Fruit fly (Drosophila melanogaster): ENCODE results near the gene Gba1a.

Gene Gba1a

dm6 chr3R:23734573-23735404 lies 34.4 kb downstream of the Gba1a start:
- TF ChIP-seq CG4496 (GFP tag; IDR thresholded peaks at IDR 0.05) (peak; percentile 79; the same call in 2 of the 3 replicates), CG15710 (tag; optimal IDR thresholded peaks at IDR 0.05) (no peak), fd96Ca (GFP tag; IDR thresholded peaks at IDR 0.05) (peak; percentile 54; the same call in 2 of the 3 replicates), CG10348 (GFP tag; IDR thresholded peaks at IDR 0.05) (no peak), Ets98B (GFP tag; IDR thresholded peaks at IDR 0.05) (peak; percentile 77), gl (tag; optimal IDR thresholded peaks at IDR 0.05) (no peak), Snoo (tag; optimal IDR thresholded peaks at IDR 0.05) (no peak), CG34367 (tag; optimal IDR thresholded peaks at IDR 0.05) (no peak), Pif1A (GFP tag; optimal IDR thresholded peaks at IDR 0.05) (peak; percentile 21), Pif1B (GFP tag; optimal IDR thresholded peaks at IDR 0.05) (peak; percentile 35), CG8301 (tag; optimal IDR thresholded peaks at IDR 0.05) (peak; percentile 6), CG32121 (GFP tag; IDR thresholded peaks at IDR 0.05) (no peak; the same call in 1 of the 2 replicates), CG12605 (GFP tag; IDR thresholded peaks at IDR 0.05) (peak; percentile 22; the same call in 1 of the 2 replicates), CG8159 (tag; optimal IDR thresholded peaks at IDR 0.05) (no peak), rn (GFP tag; IDR thresholded peaks at IDR 0.05) (no peak), CG17806 (tag; optimal IDR thresholded peaks at IDR 0.05) (no peak), EcR (GFP tag; optimal IDR thresholded peaks at IDR 0.05) (no peak), D1 (tag; optimal IDR thresholded peaks at IDR 0.05) (no peak), CG9948 (tag; optimal IDR thresholded peaks at IDR 0.05) (no peak), CG14655 (GFP tag; optimal IDR thresholded peaks at IDR 0.05) (no peak), CG13204 (GFP tag; optimal IDR thresholded peaks at IDR 0.05) (no peak)

dm6 chr3R:23735648-23736047 lies 35.2 kb downstream of the Gba1a start:
- TF ChIP-seq CG34367 (tag; optimal IDR thresholded peaks at IDR 0.05), result no peak
- TF ChIP-seq CG32121 (GFP tag; IDR thresholded peaks at IDR 0.05), result no peak
- TF ChIP-seq Ets98B (GFP tag; IDR thresholded peaks at IDR 0.05), result no peak
- no peak for TF ChIP-seq rn (GFP tag; IDR thresholded peaks at IDR 0.05)
- TF ChIP-seq CG10348 (GFP tag; IDR thresholded peaks at IDR 0.05), result no peak
- TF ChIP-seq fd96Ca (GFP tag; IDR thresholded peaks at IDR 0.05), result 0 out of 3 replicates have a peak, but pooled peaks have one; percentile 24
- no peak for TF ChIP-seq CG4496 (GFP tag; IDR thresholded peaks at IDR 0.05)

dm6 chr3R:23736365-23736764 lies 35.9 kb downstream of the Gba1a start:
- TF ChIP-seq CG8159 (tag; optimal IDR thresholded peaks at IDR 0.05) (no peak), Ets98B (GFP tag; IDR thresholded peaks at IDR 0.05) (no peak), Snoo (tag; optimal IDR thresholded peaks at IDR 0.05) (no peak)

- no peak for TF ChIP-seq gl (tag; optimal IDR thresholded peaks at IDR 0.05)
- TF ChIP-seq CG10348 (GFP tag; IDR thresholded peaks at IDR 0.05), result no peak
- TF ChIP-seq rn (GFP tag; IDR thresholded peaks at IDR 0.05), result no peak
- TF ChIP-seq CG32121 (GFP tag; IDR thresholded peaks at IDR 0.05), result no peak
- TF ChIP-seq CG9948 (tag; optimal IDR thresholded peaks at IDR 0.05), result peak; percentile 20
- no peak for TF ChIP-seq CG4496 (GFP tag; IDR thresholded peaks at IDR 0.05)
- no peak for TF ChIP-seq Snoo (tag; optimal IDR thresholded peaks at IDR 0.05)
- no peak for TF ChIP-seq D1 (tag; optimal IDR thresholded peaks at IDR 0.05)
- peak; percentile 66 for TF ChIP-seq CG14655 (GFP tag; optimal IDR thresholded peaks at IDR 0.05)
- TF ChIP-seq fd96Ca (GFP tag; IDR thresholded peaks at IDR 0.05), result no peak
- peak; percentile 65 for TF ChIP-seq CG8301 (tag; optimal IDR thresholded peaks at IDR 0.05)
- TF ChIP-seq Pif1A (GFP tag; optimal IDR thresholded peaks at IDR 0.05), result peak; percentile 51
- TF ChIP-seq Ets98B (GFP tag; IDR thresholded peaks at IDR 0.05), result no peak
- TF ChIP-seq CG17806 (tag; optimal IDR thresholded peaks at IDR 0.05), result peak; percentile 18
- TF ChIP-seq CG34367 (tag; optimal IDR thresholded peaks at IDR 0.05), result peak; percentile 17
- no peak for TF ChIP-seq CG13204 (GFP tag; optimal IDR thresholded peaks at IDR 0.05)
- TF ChIP-seq CG8159 (tag; optimal IDR thresholded peaks at IDR 0.05), result peak; percentile 42
- no peak for TF ChIP-seq Pif1B (GFP tag; optimal IDR thresholded peaks at IDR 0.05)
- TF ChIP-seq EcR (GFP tag; optimal IDR thresholded peaks at IDR 0.05), result no peak
- no peak for TF ChIP-seq CG12605 (GFP tag; IDR thresholded peaks at IDR 0.05)
- TF ChIP-seq CG15710 (tag; optimal IDR thresholded peaks at IDR 0.05), result peak; percentile 45
Measured at dm6 chr3R:23737676-23738574, 37.5 kb downstream of the Gba1a start.

- TF ChIP-seq CG9948 (tag; optimal IDR thresholded peaks at IDR 0.05) (no peak), CG32121 (GFP tag; IDR thresholded peaks at IDR 0.05) (no peak), CG14655 (GFP tag; optimal IDR thresholded peaks at IDR 0.05) (no peak), CG8159 (tag; optimal IDR thresholded peaks at IDR 0.05) (no peak), Snoo (tag; optimal IDR thresholded peaks at IDR 0.05) (no peak), CG4496 (GFP tag; IDR thresholded peaks at IDR 0.05) (no peak), CG8301 (tag; optimal IDR thresholded peaks at IDR 0.05) (no peak), CG13204 (GFP tag; optimal IDR thresholded peaks at IDR 0.05) (no peak), Pif1A (GFP tag; optimal IDR thresholded peaks at IDR 0.05) (no peak), CG15710 (tag; optimal IDR thresholded peaks at IDR 0.05) (no peak), CG34367 (tag; optimal IDR thresholded peaks at IDR 0.05) (no peak), Pif1B (GFP tag; optimal IDR thresholded peaks at IDR 0.05) (no peak), Ets98B (GFP tag; IDR thresholded peaks at IDR 0.05) (no peak)
Measured at dm6 chr3R:23740968-23741367, 40.5 kb downstream of the Gba1a start.

Data from whole organism, pupa.